Worm (Caenorhabditis elegans): ENCODE measurements around the gene T07A5.7.
A peak's percentile ranks its signal among the peaks of the same experiment; 100 is the strongest.

T07A5.7 gene

ce11 chrIII:10341758-10342157 is 30.8 kb upstream of the T07A5.7 start, which contains the start of gene tbx-9:
TSS of gene tbx-9 (minus strand) at chrIII:10341858.
- no peak for TF ChIP-seq flt-1 (GFP tag; IDR thresholded peaks at IDR 0.05)
- no peak for TF ChIP-seq T22C8.4 (GFP tag; IDR thresholded peaks at IDR 0.05)
- no peak for TF ChIP-seq ztf-29 (GFP tag; IDR thresholded peaks at IDR 0.05)
- TF ChIP-seq med-1 (GFP tag; optimal IDR thresholded peaks at IDR 0.05; ENCODE audit: insufficient read depth), result no peak
- TF ChIP-seq ref-1 (GFP tag; conservative IDR thresholded peaks at IDR 0.05), result no peak
- no peak for TF ChIP-seq cog-1 (tag; optimal IDR thresholded peaks at IDR 0.05)
- no peak for TF ChIP-seq klf-2 (GFP tag; conservative IDR thresholded peaks at IDR 0.05)
- no peak for TF ChIP-seq ztf-23 (GFP tag; IDR thresholded peaks at IDR 0.05)
- TF ChIP-seq tab-1 (GFP tag; IDR thresholded peaks at IDR 0.05), result no peak

DNA sequence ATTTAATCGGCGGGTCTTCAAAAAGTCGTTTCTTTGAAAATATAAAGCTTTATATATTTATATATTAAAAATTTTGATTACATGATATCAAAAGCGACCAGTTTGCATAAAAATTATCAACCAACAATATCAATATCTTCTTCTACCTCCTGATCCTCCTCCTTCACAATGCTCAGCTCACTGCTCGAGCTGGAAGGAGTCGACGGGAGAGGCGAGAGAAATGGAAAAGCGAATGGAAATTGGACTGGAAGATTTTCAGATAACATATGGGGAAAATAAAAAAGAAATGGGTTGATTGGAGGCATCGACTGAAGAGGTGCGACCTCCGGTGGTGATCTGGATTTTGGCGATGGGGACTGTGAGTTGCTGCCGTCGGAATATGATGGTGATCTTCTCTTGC is 29.0 kb upstream of the T07A5.7 start:
- TF ChIP-seq ztf-29 (GFP tag; IDR thresholded peaks at IDR 0.05) (no peak), ztf-23 (GFP tag; IDR thresholded peaks at IDR 0.05) (no peak), flt-1 (GFP tag; IDR thresholded peaks at IDR 0.05) (no peak), med-1 (GFP tag; optimal IDR thresholded peaks at IDR 0.05; ENCODE audit: insufficient read depth) (no peak), ref-1 (GFP tag; conservative IDR thresholded peaks at IDR 0.05) (no peak), cog-1 (tag; optimal IDR thresholded peaks at IDR 0.05) (no peak), T22C8.4 (GFP tag; IDR thresholded peaks at IDR 0.05) (no peak), klf-2 (GFP tag; conservative IDR thresholded peaks at IDR 0.05) (no peak), tab-1 (GFP tag; IDR thresholded peaks at IDR 0.05) (no peak)

ce11 chrIII:10338992-10339852 is 28.3 kb upstream of the T07A5.7 start:
- TF ChIP-seq ztf-23 (GFP tag; IDR thresholded peaks at IDR 0.05) (no peak), tab-1 (GFP tag; IDR thresholded peaks at IDR 0.05) (no peak), flt-1 (GFP tag; IDR thresholded peaks at IDR 0.05) (no peak), ztf-29 (GFP tag; IDR thresholded peaks at IDR 0.05) (no peak), klf-2 (GFP tag; conservative IDR thresholded peaks at IDR 0.05) (no peak), T22C8.4 (GFP tag; IDR thresholded peaks at IDR 0.05) (no peak), ref-1 (GFP tag; conservative IDR thresholded peaks at IDR 0.05) (no peak), med-1 (GFP tag; optimal IDR thresholded peaks at IDR 0.05; ENCODE audit: insufficient read depth) (no peak), cog-1 (tag; optimal IDR thresholded peaks at IDR 0.05) (no peak)

- no peak for TF ChIP-seq T22C8.4 (GFP tag; IDR thresholded peaks at IDR 0.05)
- no peak for TF ChIP-seq klf-2 (GFP tag; conservative IDR thresholded peaks at IDR 0.05)
- TF ChIP-seq ztf-29 (GFP tag; IDR thresholded peaks at IDR 0.05), result no peak
- no peak for TF ChIP-seq cog-1 (tag; optimal IDR thresholded peaks at IDR 0.05)
- no peak for TF ChIP-seq med-1 (GFP tag; optimal IDR thresholded peaks at IDR 0.05; ENCODE audit: insufficient read depth)
These were observed 26.7 kb upstream of the T07A5.7 start, which contains the start of gene ttr-15 for ce11 chrIII:10337508-10338166. TSS of gene ttr-15 (plus strand) at chrIII:10337847.

ce11 chrIII:10336109-10336508 is 25.2 kb upstream of the T07A5.7 start:
- TF ChIP-seq tab-1 (GFP tag; IDR thresholded peaks at IDR 0.05) (no peak), ztf-23 (GFP tag; IDR thresholded peaks at IDR 0.05) (no peak), klf-2 (GFP tag; conservative IDR thresholded peaks at IDR 0.05) (no peak), flt-1 (GFP tag; IDR thresholded peaks at IDR 0.05) (no peak), ref-1 (GFP tag; conservative IDR thresholded peaks at IDR 0.05) (no peak), ztf-29 (GFP tag; IDR thresholded peaks at IDR 0.05) (no peak), T22C8.4 (GFP tag; IDR thresholded peaks at IDR 0.05) (no peak), med-1 (GFP tag; optimal IDR thresholded peaks at IDR 0.05; ENCODE audit: insufficient read depth) (no peak), cog-1 (tag; optimal IDR thresholded peaks at IDR 0.05) (no peak)

ce11 chrIII:10335086-10335485 is 24.2 kb upstream of the T07A5.7 start, which contains the start of gene ced-9:
TSS of gene ced-9 (plus strand) at chrIII:10335172.
- TF ChIP-seq tab-1 (GFP tag; IDR thresholded peaks at IDR 0.05), result no peak
- no peak for TF ChIP-seq klf-2 (GFP tag; conservative IDR thresholded peaks at IDR 0.05)
- no peak for TF ChIP-seq flt-1 (GFP tag; IDR thresholded peaks at IDR 0.05)
- TF ChIP-seq cog-1 (tag; optimal IDR thresholded peaks at IDR 0.05), result no peak
- TF ChIP-seq ztf-23 (GFP tag; IDR thresholded peaks at IDR 0.05), result no peak
- TF ChIP-seq ref-1 (GFP tag; conservative IDR thresholded peaks at IDR 0.05), result no peak
- no peak for TF ChIP-seq T22C8.4 (GFP tag; IDR thresholded peaks at IDR 0.05)
- TF ChIP-seq med-1 (GFP tag; optimal IDR thresholded peaks at IDR 0.05; ENCODE audit: insufficient read depth), result no peak
- TF ChIP-seq ztf-29 (GFP tag; IDR thresholded peaks at IDR 0.05), result no peak

ce11 chrIII:10333961-10334542 is 23.1 kb upstream of the T07A5.7 start, which contains the start of the genes jmjd-4 and mev-1:
TSS of gene jmjd-4 (minus strand) at chrIII:10334018.
TSS of gene mev-1 (plus strand) at chrIII:10334277.
- TF ChIP-seq flt-1 (GFP tag; IDR thresholded peaks at IDR 0.05), result no peak
- TF ChIP-seq ztf-29 (GFP tag; IDR thresholded peaks at IDR 0.05), result no peak
- peak; percentile 52; the same call in 1 of the 2 replicates for TF ChIP-seq ztf-23 (GFP tag; IDR thresholded peaks at IDR 0.05)
- no peak for TF ChIP-seq med-1 (GFP tag; optimal IDR thresholded peaks at IDR 0.05; ENCODE audit: insufficient read depth)
- no peak for TF ChIP-seq ref-1 (GFP tag; conservative IDR thresholded peaks at IDR 0.05)
- 0 out of 2 replicates have a peak, but pooled peaks have one; percentile 19 for TF ChIP-seq T22C8.4 (GFP tag; IDR thresholded peaks at IDR 0.05)
- TF ChIP-seq cog-1 (tag; optimal IDR thresholded peaks at IDR 0.05), result peak; percentile 51
- no peak for TF ChIP-seq tab-1 (GFP tag; IDR thresholded peaks at IDR 0.05)
- TF ChIP-seq klf-2 (GFP tag; conservative IDR thresholded peaks at IDR 0.05), result no peak

- TF ChIP-seq ztf-23 (GFP tag; IDR thresholded peaks at IDR 0.05), result no peak
- TF ChIP-seq flt-1 (GFP tag; IDR thresholded peaks at IDR 0.05), result no peak
- no peak for TF ChIP-seq tab-1 (GFP tag; IDR thresholded peaks at IDR 0.05)
- no peak for TF ChIP-seq ztf-29 (GFP tag; IDR thresholded peaks at IDR 0.05)
- no peak for TF ChIP-seq med-1 (GFP tag; optimal IDR thresholded peaks at IDR 0.05; ENCODE audit: insufficient read depth)
- no peak for TF ChIP-seq ref-1 (GFP tag; conservative IDR thresholded peaks at IDR 0.05)
- no peak for TF ChIP-seq klf-2 (GFP tag; conservative IDR thresholded peaks at IDR 0.05)
- TF ChIP-seq cog-1 (tag; optimal IDR thresholded peaks at IDR 0.05), result no peak
- no peak for TF ChIP-seq T22C8.4 (GFP tag; IDR thresholded peaks at IDR 0.05)
These were observed 21.6 kb upstream of the T07A5.7 start, which contains the start of gene T07C4.12 for ce11 chrIII:10332560-10332959. TSS of gene T07C4.12 (minus strand) at chrIII:10332660.

Data from whole organism, midembryonic.